Fruit fly (Drosophila melanogaster): ENCODE data around the gene OXA1L.

Gene OXA1L

dm6 chr3L:10851853-10852346 lies 34.4 kb downstream of the OXA1L start (continued):
- TF ChIP-seq dmrt99B (tag; optimal IDR thresholded peaks at IDR 0.05) (peak; percentile 60), CG13424 (tag; optimal IDR thresholded peaks at IDR 0.05) (peak; percentile 17), sc (optimal IDR thresholded peaks at IDR 0.05) (no peak), sc (GFP tag; optimal IDR thresholded peaks at IDR 0.05) (peak; percentile 44), zen (tag; optimal IDR thresholded peaks at IDR 0.05) (no peak), nmo (GFP tag; optimal IDR thresholded peaks at IDR 0.05) (peak; percentile 71), CG18476 (GFP tag; optimal IDR thresholded peaks at IDR 0.05) (peak; percentile 34), row (GFP tag; IDR thresholded peaks at IDR 0.05) (peak; percentile 5; the same call in 1 of the 3 replicates), zf30C (GFP tag; optimal IDR thresholded peaks at IDR 0.05) (no peak), Drgx (GFP tag; IDR thresholded peaks at IDR 0.05) (no peak), Dref (GFP tag; IDR thresholded peaks at IDR 0.05) (no peak), cato (GFP tag; optimal IDR thresholded peaks at IDR 0.05; ENCODE audit: borderline replicate concordance) (peak; percentile 8), CG8388 (GFP tag; optimal IDR thresholded peaks at IDR 0.05) (peak; percentile 47), CG5953 (GFP tag; IDR thresholded peaks at IDR 0.05) (no peak), CG10209 (GFP tag; optimal IDR thresholded peaks at IDR 0.05) (peak; percentile 17), PHDP (tag; optimal IDR thresholded peaks at IDR 0.05) (peak; percentile 13), chinmo (GFP tag; IDR thresholded peaks at IDR 0.05; ENCODE audit: partially characterized antibody) (no peak), org-1 (GFP tag; optimal IDR thresholded peaks at IDR 0.05) (peak; percentile 38), CG18011 (GFP tag; optimal IDR thresholded peaks at IDR 0.05) (no peak), CoRest (tag; optimal IDR thresholded peaks at IDR 0.05) (peak; percentile 50), CG14965 (GFP tag; optimal IDR thresholded peaks at IDR 0.05; ENCODE audit: borderline replicate concordance) (no peak), zfh1 (GFP tag; IDR thresholded peaks at IDR 0.05) (no peak), Xbp1 (GFP tag; optimal IDR thresholded peaks at IDR 0.05) (peak; percentile 25), CG7556 (GFP tag; optimal IDR thresholded peaks at IDR 0.05) (peak; percentile 76), D19A (tag; optimal IDR thresholded peaks at IDR 0.05) (peak; percentile 30), her (GFP tag; optimal IDR thresholded peaks at IDR 0.05) (no peak), tin (GFP tag; optimal IDR thresholded peaks at IDR 0.05) (peak; percentile 24), Ssrp (tag; optimal IDR thresholded peaks at IDR 0.05) (peak; percentile 60), CG12942 (GFP tag; optimal IDR thresholded peaks at IDR 0.05) (no peak), gsb-n (tag; optimal IDR thresholded peaks at IDR 0.05) (no peak), Hr51 (GFP tag; optimal IDR thresholded peaks at IDR 0.05) (peak in 1 of 2 experiments; percentile 56), sisA (GFP tag; IDR thresholded peaks at IDR 0.05) (no peak), ewg (GFP tag; optimal IDR thresholded peaks at IDR 0.05) (peak; percentile 7), vvl (GFP tag; IDR thresholded peaks at IDR 0.05) (no peak), CG4820 (GFP tag; optimal IDR thresholded peaks at IDR 0.05) (no peak), unpg (GFP tag; optimal IDR thresholded peaks at IDR 0.05) (peak; percentile 20), CG4424 (GFP tag; optimal IDR thresholded peaks at IDR 0.05) (peak; percentile 40), az2 (GFP tag; optimal IDR thresholded peaks at IDR 0.05) (peak; percentile 36), grau (tag; optimal IDR thresholded peaks at IDR 0.05) (peak; percentile 34), CG1792 (GFP tag; optimal IDR thresholded peaks at IDR 0.05) (no peak), Sox100B (GFP tag; optimal IDR thresholded peaks at IDR 0.05) (peak; percentile 60), Bdp1 (GFP tag; optimal IDR thresholded peaks at IDR 0.05) (no peak), CG14710 (tag; optimal IDR thresholded peaks at IDR 0.05) (peak; percentile 56), Xrp1 (GFP tag; IDR thresholded peaks at IDR 0.05) (peak; percentile 21; the same call in 1 of the 2 replicates), abd-A (tag; optimal IDR thresholded peaks at IDR 0.05) (no peak), CG17829 (tag; optimal IDR thresholded peaks at IDR 0.05) (peak; percentile 21), CG11560 (tag; IDR thresholded peaks at IDR 0.05) (no peak), CG17385 (GFP tag; optimal IDR thresholded peaks at IDR 0.05) (peak; percentile 10), Gug (GFP tag; IDR thresholded peaks at IDR 0.05) (no peak), Chrac-16 (GFP tag; optimal IDR thresholded peaks at IDR 0.05) (peak; percentile 17)
